Fruit fly (Drosophila melanogaster) whole organism, wandering third instar larva: ENCODE data around the gene Orc2.

Source experiments
- Hnf4 ChIP-seq: fragments of 200-800 bp; sonication (Bioruptor generic); optimal IDR thresholded peaks from 2 replicates; lab custom pipeline; 2016; ENCODE audit warnings: missing biosample characterization, mild to moderate bottlenecking, missing genetic modification characterization
- Rel ChIP-seq, 2 experiments: fragments of 200-800 bp; sonication (Bioruptor generic) in 1 of 2; optimal IDR thresholded peaks; 2 replicates in 1 of 2; 3 replicates in 1 of 2; lab custom pipeline; 2016 to 2019; ENCODE audit warnings: mild to moderate bottlenecking in 2 of 2, missing biosample characterization in 2 of 2, missing genetic modification characterization in 2 of 2, moderate library complexity in 1 of 2
- h ChIP-seq: fragments of 200-800 bp; sonication (Bioruptor generic); optimal IDR thresholded peaks from 3 replicates; lab custom pipeline; 2016; ENCODE audit warnings: missing biosample characterization, mild to moderate bottlenecking, missing genetic modification characterization
- psq ChIP-seq: fragments of 200-800 bp; sonication (Bioruptor generic); optimal IDR thresholded peaks from 3 replicates; lab custom pipeline; 2017; ENCODE audit warnings: missing biosample characterization, mild to moderate bottlenecking, missing genetic modification characterization, moderate library complexity
- woc ChIP-seq: sonication (Bioruptor generic); optimal IDR thresholded peaks from 2 replicates; lab custom pipeline; 2016; ENCODE audit warnings: missing biosample characterization, mild to moderate bottlenecking, missing genetic modification characterization

DNA sequence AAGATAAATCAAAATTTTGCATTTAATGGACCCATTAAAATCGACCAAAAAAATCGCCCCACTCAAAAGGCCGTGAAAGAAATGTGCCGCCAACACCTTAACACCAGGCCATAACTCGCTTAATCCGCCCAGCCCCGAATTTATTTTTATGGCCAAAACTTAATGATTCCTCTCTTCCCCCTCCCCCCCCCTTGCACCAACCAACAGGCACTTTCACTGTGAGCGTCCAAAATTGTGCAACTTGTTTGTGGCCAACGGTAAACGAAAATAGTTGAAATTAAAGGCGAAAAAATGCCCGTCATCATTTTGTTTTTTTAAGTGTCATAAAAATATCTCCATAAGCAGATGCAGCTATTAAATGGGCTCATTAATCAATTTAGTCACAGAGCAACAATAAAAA, 18.6 kb upstream of the Orc2 start:
- no peak for TF ChIP-seq Rel (GFP tag; optimal IDR thresholded peaks at IDR 0.05; lab: Kevin White, UChicago)
- no peak for TF ChIP-seq Rel (tag; optimal IDR thresholded peaks at IDR 0.05; lab: Kevin White, UChicago)
- no peak for TF ChIP-seq psq (GFP tag; lab: Kevin White, UChicago)
- TF ChIP-seq woc = no peak
- TF ChIP-seq Hnf4 (GFP tag; lab: Kevin White, UChicago) = no peak
- no peak for TF ChIP-seq h (GFP tag; lab: Kevin White, UChicago)
